Fruit fly (Drosophila melanogaster) whole organism, embryonic: ENCODE results near the gene beta4GalT7.

Source experiments
- Awh ChIP-seq: fragments of 200-800 bp; sonication (Bioruptor generic); IDR thresholded peaks from 2 replicates; pipeline ENCODE4, ENCODE4 v1.3.6; 2022; ENCODE audit warnings: missing biosample characterization, missing genetic modification characterization
- CG10274 ChIP-seq: fragments of 200-800 bp; sonication (Bioruptor generic); optimal IDR thresholded peaks from 3 replicates; lab custom pipeline; 2017; ENCODE audit warnings: missing biosample characterization, mild to moderate bottlenecking, missing genetic modification characterization
- CG14710 ChIP-seq: fragments of 200-800 bp; sonication (Bioruptor generic); optimal IDR thresholded peaks from 3 replicates; lab custom pipeline; 2019; ENCODE audit warnings: missing biosample characterization, mild to moderate bottlenecking, missing genetic modification characterization, moderate library complexity
- CG15011 ChIP-seq: fragments of 200-800 bp; sonication (Bioruptor generic); optimal IDR thresholded peaks from 3 replicates; lab custom pipeline; 2018; ENCODE audit warnings: missing biosample characterization, mild to moderate bottlenecking, missing genetic modification characterization
- CG15073 ChIP-seq: fragments of 200-800 bp; sonication (Bioruptor generic); optimal IDR thresholded peaks from 2 replicates; lab custom pipeline; 2016; ENCODE audit warnings: missing biosample characterization, missing genetic modification characterization
- CG17612 ChIP-seq: fragments of 200-800 bp; sonication (Bioruptor generic); IDR thresholded peaks from 2 replicates; pipeline ENCODE4 v1.3.6; 2022; ENCODE audit warnings: missing biosample characterization, missing genetic modification characterization
- CG18476 ChIP-seq: fragments of 200-800 bp; sonication (Bioruptor generic); optimal IDR thresholded peaks from 2 replicates; lab custom pipeline; 2016; ENCODE audit warnings: missing biosample characterization, mild to moderate bottlenecking, missing genetic modification characterization
- CG3065 ChIP-seq: fragments of 200-800 bp; sonication (Bioruptor generic); optimal IDR thresholded peaks from 2 replicates; lab custom pipeline; 2016; ENCODE audit warnings: missing biosample characterization, missing genetic modification characterization
- CG31441 ChIP-seq: fragments of 200-800 bp; sonication (Bioruptor generic); IDR thresholded peaks from 2 replicates; pipeline ENCODE4 v1.3.6; 2022; ENCODE audit warnings: missing biosample characterization, missing genetic modification characterization
- CG7987 ChIP-seq: fragments of 200-800 bp; sonication (Bioruptor generic); optimal IDR thresholded peaks from 2 replicates; lab custom pipeline; 2018; ENCODE audit warnings: missing biosample characterization, mild to moderate bottlenecking, missing genetic modification characterization, moderate library complexity
- Hey ChIP-seq: fragments of 200-800 bp; sonication (Bioruptor generic); optimal IDR thresholded peaks from 3 replicates; lab custom pipeline; 2018; ENCODE audit warnings: missing biosample characterization, mild to moderate bottlenecking, missing genetic modification characterization
- Lpt ChIP-seq: fragments of >200 bp; optimal IDR thresholded peaks from 2 replicates; lab custom pipeline; 2018; ENCODE audit warnings: missing biosample characterization, missing genetic modification characterization
- MBD-R2 ChIP-seq: fragments of 200-800 bp; sonication (Bioruptor generic); IDR thresholded peaks from 2 replicates; pipeline ENCODE4 v1.3.6; 2022; ENCODE audit warnings: missing biosample characterization, missing genetic modification characterization
- Ravus ChIP-seq: fragments of 200-800 bp; sonication (Bioruptor generic); IDR thresholded peaks from 2 replicates; pipeline ENCODE4 v1.3.6; 2022; ENCODE audit warnings: missing biosample characterization, missing genetic modification characterization
- Six4 ChIP-seq: fragments of 200-800 bp; sonication (Bioruptor generic); optimal IDR thresholded peaks from 2 replicates; lab custom pipeline; 2016; ENCODE audit warnings: missing biosample characterization, missing genetic modification characterization
- Sry-δ ChIP-seq: fragments of 200-800 bp; sonication (Bioruptor generic); optimal IDR thresholded peaks from 2 replicates; lab custom pipeline; 2016; ENCODE audit warnings: missing biosample characterization, missing genetic modification characterization
- az2 ChIP-seq: fragments of 200-800 bp; sonication (Bioruptor generic); optimal IDR thresholded peaks from 3 replicates; lab custom pipeline; 2016; ENCODE audit warnings: missing biosample characterization, missing genetic modification characterization
- cad ChIP-seq: fragments of >200 bp; optimal IDR thresholded peaks from 2 replicates; lab custom pipeline; 2017; ENCODE audit warnings: missing biosample characterization, missing genetic modification characterization
- crp ChIP-seq, 2 experiments: fragments of 200-800 bp; sonication (Bioruptor generic); optimal IDR thresholded peaks; 2 replicates in 1 of 2; 3 replicates in 1 of 2; lab custom pipeline; 2017; ENCODE audit warnings: missing biosample characterization in 2 of 2, missing genetic modification characterization in 2 of 2, mild to moderate bottlenecking in 1 of 2, moderate library complexity in 1 of 2
- dysf ChIP-seq: fragments of 200-800 bp; sonication (Bioruptor generic); IDR thresholded peaks from 3 replicates; pipeline ENCODE4 v1.3.6; 2022; ENCODE audit warnings: missing biosample characterization, missing genetic modification characterization
- gem ChIP-seq: fragments of 200-800 bp; sonication (Bioruptor generic); optimal IDR thresholded peaks from 2 replicates; lab custom pipeline; 2019; ENCODE audit warnings: missing biosample characterization, mild to moderate bottlenecking, missing genetic modification characterization, moderate library complexity
- gfzf ChIP-seq: fragments of 200-800 bp; sonication (Bioruptor generic); optimal IDR thresholded peaks from 2 replicates; lab custom pipeline; 2016; ENCODE audit warnings: missing biosample characterization, mild to moderate bottlenecking, missing genetic modification characterization, moderate library complexity
- jing ChIP-seq: fragments of 200-800 bp; sonication (Bioruptor generic); optimal IDR thresholded peaks from 2 replicates; lab custom pipeline; 2018; ENCODE audit warnings: missing biosample characterization, mild to moderate bottlenecking, missing genetic modification characterization
- ken ChIP-seq: fragments of 200-800 bp; sonication (Bioruptor generic); IDR thresholded peaks from 3 replicates; pipeline ENCODE4 v1.3.6; 2022; ENCODE audit warnings: missing biosample characterization, missing genetic modification characterization
- maf-S ChIP-seq: fragments of 200-800 bp; sonication (Bioruptor generic); optimal IDR thresholded peaks from 2 replicates; lab custom pipeline; 2016; ENCODE audit warnings: missing biosample characterization, missing genetic modification characterization
- psq ChIP-seq: fragments of 200-800 bp; sonication (Bioruptor generic); optimal IDR thresholded peaks from 2 replicates; lab custom pipeline; 2017; ENCODE audit warnings: missing biosample characterization, missing genetic modification characterization
- row ChIP-seq: fragments of 200-800 bp; sonication (Bioruptor generic); IDR thresholded peaks from 3 replicates; pipeline ENCODE4 v1.3.6; 2022; ENCODE audit warnings: missing biosample characterization, missing genetic modification characterization
- sim ChIP-seq: fragments of 200-800 bp; sonication (Bioruptor generic); IDR thresholded peaks from 2 replicates; pipeline ENCODE4 v1.3.6; 2022; ENCODE audit warnings: missing biosample characterization, missing genetic modification characterization
- sob ChIP-seq: fragments of 200-800 bp; sonication (Bioruptor generic); IDR thresholded peaks from 2 replicates; pipeline ENCODE4 v1.3.6; 2022; ENCODE audit warnings: missing biosample characterization, missing genetic modification characterization
- sr ChIP-seq: fragments of 200-800 bp; sonication (Bioruptor generic); IDR thresholded peaks from 3 replicates; pipeline ENCODE4 v1.3.6; 2022; ENCODE audit warnings: missing biosample characterization, missing genetic modification characterization
- ssp ChIP-seq: fragments of 200-800 bp; sonication (Bioruptor generic); IDR thresholded peaks from 2 replicates; pipeline ENCODE4 v1.3.6; 2022; ENCODE audit warnings: missing biosample characterization, missing genetic modification characterization

The beta4GalT7 gene

DNA sequence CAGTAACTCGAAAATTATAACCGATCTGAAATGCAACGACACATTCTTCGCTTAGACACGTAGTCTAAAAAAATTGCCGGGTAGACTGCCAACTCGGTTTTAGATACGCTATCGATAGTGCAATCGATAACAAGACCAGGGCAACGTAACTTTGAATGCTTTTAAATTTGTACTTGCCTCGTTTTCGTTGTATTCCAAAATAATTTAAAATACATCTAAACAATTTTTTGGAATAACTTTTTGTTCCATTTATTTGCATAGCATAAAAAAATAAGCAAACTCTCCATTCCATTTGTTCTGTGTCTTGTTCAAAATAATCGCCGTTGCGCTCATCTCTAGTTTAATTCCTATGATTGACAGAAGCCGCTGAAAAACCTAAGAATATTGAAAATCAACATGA, 46.5 kb downstream of the beta4GalT7 start, which contains the start of the genes Stt3B and CG11839 (continued):
- TF ChIP-seq cad (no peak), gem (no peak), row (GFP tag; lab: Robert Waterston, UW) (peak; percentile 95), CG7987 (peak; percentile 30)

DNA sequence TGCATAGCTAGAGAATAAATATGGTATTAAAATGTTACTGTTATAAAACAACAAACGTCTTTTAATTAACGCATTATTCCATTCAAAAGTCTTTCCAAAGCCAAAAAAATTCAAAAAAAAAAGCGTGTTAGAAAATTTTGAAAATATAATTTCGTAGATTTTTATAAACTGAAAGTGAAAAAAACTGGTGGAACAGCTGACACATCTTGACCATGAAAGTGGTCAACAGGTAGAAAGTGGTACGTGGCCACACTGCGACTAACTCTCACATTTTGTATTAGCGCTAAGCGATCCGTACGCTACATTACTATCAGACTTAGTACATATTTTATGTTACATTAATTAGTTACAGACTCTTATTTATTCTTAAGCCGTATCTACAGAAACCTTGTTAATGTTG, 47.8 kb downstream of the beta4GalT7 start, which contains the start of gene CG11836:
TSS of gene CG11836 (plus strand) at position 256 of the 400 bp plus-strand sequence.
- TF ChIP-seq CG17612 (no peak), ssp (GFP tag; lab: Robert Waterston, UW) (no peak), sr (no peak), MBD-R2 (GFP tag; lab: Robert Waterston, UW) (0 out of 2 replicates have a peak, but pooled peaks have one; percentile 8), CG10274 (GFP tag; lab: Kevin White, UChicago) (no peak), CG15011 (GFP tag; lab: Kevin White, UChicago) (no peak), gem (no peak), row (GFP tag; lab: Robert Waterston, UW) (0 out of 3 replicates have a peak, but pooled peaks have one; percentile 29), sim (GFP tag; lab: Robert Waterston, UW) (no peak), crp (GFP tag; optimal IDR thresholded peaks at IDR 0.05; lab: Kevin White, UChicago) (peak in 1 of 2 experiments; percentile 74), dysf (no peak), az2 (GFP tag; lab: Kevin White, UChicago) (no peak), sob (GFP tag; lab: Robert Waterston, UW) (no peak), ken (GFP tag; lab: Robert Waterston, UW) (no peak), jing (GFP tag; lab: Kevin White, UChicago) (no peak), psq (GFP tag; lab: Kevin White, UChicago) (no peak), Six4 (GFP tag; lab: Kevin White, UChicago) (no peak), CG18476 (GFP tag; lab: Kevin White, UChicago) (no peak), Hey (no peak), gfzf (peak; percentile 59), CG3065 (no peak), Ravus (GFP tag; lab: Robert Waterston, UW) (no peak), Lpt (no peak), maf-S (no peak), Awh (no peak), CG15073 (GFP tag; lab: Kevin White, UChicago) (no peak), Sry-δ (no peak), CG31441 (GFP tag; lab: Robert Waterston, UW) (no peak), CG14710 (no peak)
